Worm (Caenorhabditis elegans) whole organism, L4 larva: ENCODE results near the gene lido-2.

Experiments
- ctbp-1 ChIP-seq: fragments of 200-800 bp; sonication (Bioruptor generic); IDR thresholded peaks from 2 replicates; pipeline ENCODE4 v1.3.6; 2022; ENCODE audit warnings: missing genetic modification reagents, missing genetic modification characterization, missing compliant biosample characterization
- daf-12 ChIP-seq: fragments of 150-350 bp; optimal IDR thresholded peaks from 2 replicates; lab custom pipeline; 2014; ENCODE audit warnings: missing biosample characterization, missing genetic modification reagents, missing genetic modification characterization
- lsy-2 ChIP-seq, 2 experiments: fragments of 150-350 bp in 1 of 2; sonication (generic microtip) in 1 of 2; optimal IDR thresholded peaks; 2 replicates each; lab custom pipeline; 2014 to 2017; ENCODE audit warnings: missing biosample characterization in 2 of 2, missing genetic modification characterization in 2 of 2
- nhr-102 ChIP-seq: sonication (generic microtip); optimal IDR thresholded peaks from 2 replicates; lab custom pipeline; 2016; ENCODE audit warnings: mild to moderate bottlenecking, missing genetic modification characterization, moderate library complexity, missing compliant biosample characterization
- php-3 ChIP-seq: fragments of 200-800 bp; sonication (Bioruptor generic); IDR thresholded peaks from 2 replicates; pipeline ENCODE4 v1.3.6; 2022; ENCODE audit warnings: missing genetic modification reagents, missing genetic modification characterization, missing compliant biosample characterization
- pqm-1 ChIP-seq: sonication (generic microtip); optimal IDR thresholded peaks from 2 replicates; lab custom pipeline; 2017; ENCODE audit warnings: missing biosample characterization, missing genetic modification characterization
- ztf-11 ChIP-seq: fragments of 150-350 bp; optimal IDR thresholded peaks from 2 replicates; lab custom pipeline; 2014; ENCODE audit warnings: missing biosample characterization, missing genetic modification characterization
- ztf-7 ChIP-seq: fragments of 150-350 bp; optimal IDR thresholded peaks from 2 replicates; lab custom pipeline; 2014; ENCODE audit warnings: missing biosample characterization, missing genetic modification characterization

DNA sequence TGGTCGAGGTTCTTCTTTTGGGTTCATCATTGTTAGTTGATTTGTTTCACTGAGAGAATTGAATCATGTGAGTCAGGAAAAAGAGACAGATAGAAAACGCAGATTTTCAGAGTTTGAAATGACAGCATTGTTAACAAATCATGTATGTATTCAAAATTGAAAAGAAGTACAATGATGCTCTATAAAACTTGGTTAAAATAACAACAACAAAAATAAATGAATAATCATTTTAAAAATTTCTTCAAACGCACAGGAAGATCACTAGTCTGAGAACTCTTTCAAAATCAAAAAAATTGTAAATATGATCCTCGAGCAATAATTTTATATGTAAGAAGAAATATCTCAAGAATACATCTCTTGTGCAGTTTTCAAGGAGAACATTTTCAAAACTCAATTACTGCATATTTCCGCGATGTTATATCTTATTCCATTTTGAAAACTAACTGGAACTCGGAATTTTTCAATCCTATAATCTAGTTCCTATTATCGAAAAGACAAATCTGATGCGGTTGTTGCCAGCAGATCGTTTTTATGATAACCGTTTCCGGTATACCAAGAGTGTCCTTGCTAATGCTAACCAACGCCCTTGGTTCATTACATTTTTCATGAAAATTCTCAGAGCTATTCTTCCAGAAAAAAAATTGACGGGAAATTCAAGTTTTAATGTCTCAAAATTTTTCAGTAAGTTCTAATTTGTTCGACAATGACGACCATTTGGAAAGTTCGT, 3.9 kb downstream of the lido-2 start, which contains the start of gene lido-1:
- TF ChIP-seq ztf-11 (tag; lab: Kevin White, UChicago) (no peak), nhr-102 (tag; lab: Kevin White, UChicago) (no peak), ctbp-1 (GFP tag; lab: Robert Waterston, UW) (no peak), lsy-2 (tag; optimal IDR thresholded peaks at IDR 0.05; lab: Kevin White, UChicago) (no peak), daf-12 (tag; lab: Kevin White, UChicago) (no peak), pqm-1 (tag; lab: Kevin White, UChicago) (no peak), ztf-7 (no peak), php-3 (GFP tag; lab: Robert Waterston, UW) (no peak)
